Worm (Caenorhabditis elegans) whole organism, young adult: Measurements from ENCODE around the gene E04F6.10.

Source experiments
- B0336.3 ChIP-seq: fragments of 200-800 bp; sonication (Bioruptor generic); IDR thresholded peaks from 2 replicates; pipeline ENCODE4 v1.3.6; 2022; ENCODE audit warnings: missing genetic modification characterization, missing compliant biosample characterization
- F23B12.7 ChIP-seq: sonication (generic microtip); optimal IDR thresholded peaks from 2 replicates; lab custom pipeline; 2017; ENCODE audit warnings: missing genetic modification characterization, mild to moderate bottlenecking, missing compliant biosample characterization, antibody characterized with exemption, moderate library complexity; ENCODE audit not compliant: insufficient read depth
- F33H1.4 ChIP-seq: fragments of 200-800 bp; sonication (Bioruptor generic); IDR thresholded peaks from 2 replicates; pipeline ENCODE4 v1.3.6; 2022; ENCODE audit warnings: missing genetic modification reagents, missing genetic modification characterization, missing compliant biosample characterization
- F37B4.10 ChIP-seq: fragments of 200-800 bp; sonication (Bioruptor generic); IDR thresholded peaks from 2 replicates; pipeline ENCODE4 v1.3.6; 2022; ENCODE audit warnings: missing genetic modification characterization, missing compliant biosample characterization
- F49E8.2 ChIP-seq: sonication (generic microtip); optimal IDR thresholded peaks from 3 replicates; lab custom pipeline; 2017; ENCODE audit warnings: missing genetic modification characterization, mild to moderate bottlenecking, missing compliant biosample characterization, antibody characterized with exemption, moderate library complexity; ENCODE audit not compliant: insufficient read depth
- F52B5.7 ChIP-seq: sonication (generic microtip); optimal IDR thresholded peaks from 2 replicates; lab custom pipeline; 2016; ENCODE audit warnings: mild to moderate bottlenecking, missing genetic modification characterization, missing compliant biosample characterization
- F55B11.4 ChIP-seq: sonication (generic microtip); optimal IDR thresholded peaks from 2 replicates; lab custom pipeline; 2016; ENCODE audit warnings: missing compliant biosample characterization, missing genetic modification characterization, borderline replicate concordance; ENCODE audit not compliant: insufficient read depth
- F57A8.1 ChIP-seq: fragments of 200-800 bp; sonication (Bioruptor generic); optimal IDR thresholded peaks from 2 replicates; lab custom pipeline; 2018; ENCODE audit warnings: mild to moderate bottlenecking, missing genetic modification characterization, moderate library complexity, missing compliant biosample characterization
- K11D2.4 ChIP-seq: fragments of 200-800 bp; sonication (Bioruptor generic); IDR thresholded peaks from 2 replicates; pipeline ENCODE4 v1.3.6; 2022; ENCODE audit warnings: missing genetic modification reagents, missing genetic modification characterization, missing compliant biosample characterization
- K12H6.12 ChIP-seq: fragments of 200-800 bp; sonication (Bioruptor generic); optimal IDR thresholded peaks from 2 replicates; lab custom pipeline; 2018; ENCODE audit warnings: mild to moderate bottlenecking, missing genetic modification characterization, missing compliant biosample characterization
- T07F8.4 ChIP-seq: sonication (generic microtip); optimal IDR thresholded peaks from 2 replicates; lab custom pipeline; 2016; ENCODE audit warnings: mild to moderate bottlenecking, missing genetic modification characterization, moderate library complexity, missing compliant biosample characterization
- Y53G8AR.9 ChIP-seq: fragments of 200-800 bp; sonication (Bioruptor generic); conservative IDR thresholded peaks from 2 replicates; pipeline ENCODE4 v1.3.6; 2022; ENCODE audit warnings: missing genetic modification reagents, missing genetic modification characterization, missing compliant biosample characterization
- Y56A3A.18 ChIP-seq: fragments of 200-800 bp; sonication (Bioruptor generic); IDR thresholded peaks from 2 replicates; pipeline ENCODE4 v1.3.6; 2022; ENCODE audit warnings: missing genetic modification reagents, missing genetic modification characterization, missing compliant biosample characterization
- akir-1 ChIP-seq: fragments of 200-800 bp; sonication (Bioruptor generic); optimal IDR thresholded peaks from 2 replicates; lab custom pipeline; 2018; ENCODE audit warnings: mild to moderate bottlenecking, missing genetic modification characterization, moderate library complexity, missing compliant biosample characterization
- ama-1 ChIP-seq, 3 experiments: fragments of 150-350 bp in 1 of 3; sonication (generic microtip) in 2 of 3; optimal IDR thresholded peaks; 2 replicates each; lab custom pipeline; 2014 to 2018; ENCODE audit warnings: missing biosample characterization in 2 of 3, missing genetic modification characterization in 2 of 3, missing genetic modification reagents in 2 of 3
- aptf-2 ChIP-seq: fragments of 200-800 bp; sonication (Bioruptor generic); conservative IDR thresholded peaks from 2 replicates; pipeline ENCODE4 v1.3.6; 2022; ENCODE audit warnings: missing genetic modification reagents, missing genetic modification characterization, missing compliant biosample characterization
- aptf-3 ChIP-seq: fragments of 200-800 bp; sonication (Bioruptor generic); IDR thresholded peaks from 2 replicates; pipeline ENCODE4 v1.3.6; 2022; ENCODE audit warnings: missing genetic modification characterization, missing compliant biosample characterization
- attf-6 ChIP-seq: fragments of 200-800 bp; sonication (Bioruptor generic); IDR thresholded peaks from 2 replicates; pipeline ENCODE4 v1.3.6; 2022; ENCODE audit warnings: missing genetic modification reagents, missing genetic modification characterization, missing compliant biosample characterization
- bed-2 ChIP-seq: fragments of 200-800 bp; sonication (Bioruptor generic); IDR thresholded peaks from 2 replicates; pipeline ENCODE4 v1.3.6; 2022; ENCODE audit warnings: missing genetic modification reagents, missing genetic modification characterization, missing compliant biosample characterization
- ccch-3 ChIP-seq: fragments of 200-800 bp; sonication (Bioruptor generic); optimal IDR thresholded peaks from 2 replicates; lab custom pipeline; 2018; ENCODE audit warnings: mild to moderate bottlenecking, missing genetic modification characterization, missing compliant biosample characterization
- cebp-1 ChIP-seq, 2 experiments: fragments of 200-800 bp in 1 of 2; sonication (Bioruptor generic) in 1 of 2; sonication (generic microtip) in 1 of 2; IDR thresholded peaks in 1 of 2; optimal IDR thresholded peaks in 1 of 2; 2 replicates each; pipeline versions ENCODE4 v1.3.6 to Lab custom; 2017 to 2022; ENCODE audit warnings: missing compliant biosample characterization in 2 of 2, missing genetic modification characterization in 2 of 2, mild to moderate bottlenecking in 1 of 2, missing genetic modification reagents in 1 of 2, moderate library complexity in 1 of 2
- ceh-58 ChIP-seq: fragments of 200-800 bp; sonication (Bioruptor generic); IDR thresholded peaks from 2 replicates; pipeline ENCODE4 v1.3.6; 2022; ENCODE audit warnings: missing genetic modification characterization, missing compliant biosample characterization
- ceh-91 ChIP-seq: fragments of 200-800 bp; sonication (Bioruptor generic); IDR thresholded peaks from 2 replicates; pipeline ENCODE4 v1.3.6; 2022; ENCODE audit warnings: missing genetic modification reagents, missing genetic modification characterization, missing compliant biosample characterization
- chd-7 ChIP-seq: sonication (generic microtip); optimal IDR thresholded peaks from 2 replicates; lab custom pipeline; 2016; ENCODE audit warnings: mild to moderate bottlenecking, missing genetic modification characterization, moderate library complexity, missing compliant biosample characterization
- dpff-1 ChIP-seq: sonication (generic microtip); optimal IDR thresholded peaks from 2 replicates; lab custom pipeline; 2017; ENCODE audit warnings: mild to moderate bottlenecking, missing genetic modification characterization, missing compliant biosample characterization
- efl-1 ChIP-seq: fragments of 150-350 bp; optimal IDR thresholded peaks from 2 replicates; lab custom pipeline; 2014; ENCODE audit warnings: missing biosample characterization, missing genetic modification reagents, missing genetic modification characterization
- egrh-3 ChIP-seq: fragments of 200-800 bp; sonication (Bioruptor generic); IDR thresholded peaks from 2 replicates; pipeline ENCODE4 v1.3.6; 2022; ENCODE audit warnings: missing genetic modification reagents, missing genetic modification characterization, missing compliant biosample characterization
- gei-17 ChIP-seq: fragments of 200-800 bp; sonication (Bioruptor generic); optimal IDR thresholded peaks from 2 replicates; lab custom pipeline; 2018; ENCODE audit warnings: mild to moderate bottlenecking, missing genetic modification characterization, missing compliant biosample characterization
- hlh-12 ChIP-seq: sonication (generic microtip); optimal IDR thresholded peaks from 2 replicates; lab custom pipeline; 2016; ENCODE audit warnings: missing genetic modification characterization, missing compliant biosample characterization
- lin-40 ChIP-seq: sonication (generic microtip); optimal IDR thresholded peaks from 2 replicates; lab custom pipeline; 2016; ENCODE audit warnings: missing genetic modification characterization, mild to moderate bottlenecking, missing compliant biosample characterization, missing genotype, missing genetic modification reagents
- mel-28 ChIP-seq: sonication (generic microtip); optimal IDR thresholded peaks from 2 replicates; lab custom pipeline; 2016; ENCODE audit warnings: borderline replicate concordance, mild to moderate bottlenecking, missing genetic modification characterization, missing compliant biosample characterization
- nfya-1 ChIP-seq: sonication (generic microtip); optimal IDR thresholded peaks from 2 replicates; lab custom pipeline; 2017; ENCODE audit warnings: antibody characterized with exemption, missing compliant biosample characterization, missing genetic modification characterization, borderline replicate concordance; ENCODE audit not compliant: insufficient read depth
- nfya-2 ChIP-seq: fragments of 200-800 bp; sonication (Bioruptor generic); IDR thresholded peaks from 2 replicates; pipeline ENCODE4 v1.3.6; 2022; ENCODE audit warnings: missing genetic modification reagents, missing genetic modification characterization, missing compliant biosample characterization
- nhr-120 ChIP-seq: fragments of 200-800 bp; sonication (Bioruptor generic); IDR thresholded peaks from 2 replicates; pipeline ENCODE4 v1.3.6; 2022; ENCODE audit warnings: missing genetic modification characterization, missing compliant biosample characterization
- nhr-90 ChIP-seq: sonication (generic microtip); optimal IDR thresholded peaks from 2 replicates; lab custom pipeline; 2016; ENCODE audit warnings: missing genotype, mild to moderate bottlenecking, missing genetic modification characterization, missing compliant biosample characterization
- pbrm-1 ChIP-seq: fragments of 200-800 bp; sonication (Bioruptor generic); IDR thresholded peaks from 2 replicates; pipeline ENCODE4 v1.3.6; 2022; ENCODE audit warnings: missing genetic modification reagents, missing genetic modification characterization, missing compliant biosample characterization
- pha-4 ChIP-seq: fragments of 150-350 bp; sonication (generic microtip); optimal IDR thresholded peaks from 2 replicates; lab custom pipeline; 2014; ENCODE audit warnings: missing biosample characterization, missing genetic modification reagents, missing genetic modification characterization
- sdz-38 ChIP-seq: sonication (generic microtip); optimal IDR thresholded peaks from 2 replicates; lab custom pipeline; 2016; ENCODE audit warnings: missing genotype, missing genetic modification characterization, missing compliant biosample characterization
- sea-2 ChIP-seq: fragments of 200-800 bp; sonication (Bioruptor generic); IDR thresholded peaks from 2 replicates; pipeline ENCODE4 v1.3.6; 2022; ENCODE audit warnings: missing genetic modification characterization, missing compliant biosample characterization
- snpc-3.4 ChIP-seq: sonication (generic microtip); optimal IDR thresholded peaks from 2 replicates; lab custom pipeline; 2017; ENCODE audit warnings: missing genetic modification characterization, mild to moderate bottlenecking, missing compliant biosample characterization, antibody characterized with exemption, moderate library complexity, missing genotype, missing genetic modification reagents
- sptf-2 ChIP-seq: fragments of 200-800 bp; sonication (Bioruptor generic); optimal IDR thresholded peaks from 2 replicates; lab custom pipeline; 2018; ENCODE audit warnings: mild to moderate bottlenecking, missing genetic modification characterization, missing compliant biosample characterization
- tbx-9 ChIP-seq: sonication (generic microtip); optimal IDR thresholded peaks from 2 replicates; lab custom pipeline; 2016; ENCODE audit warnings: borderline replicate concordance, missing genetic modification characterization, inconsistent platforms, missing compliant biosample characterization
- tlf-1 ChIP-seq: fragments of 200-800 bp; sonication (Bioruptor generic); optimal IDR thresholded peaks from 2 replicates; lab custom pipeline; 2018; ENCODE audit warnings: mild to moderate bottlenecking, missing genetic modification characterization, missing compliant biosample characterization
- unc-130 ChIP-seq: sonication (generic microtip); optimal IDR thresholded peaks from 2 replicates; lab custom pipeline; 2016; ENCODE audit warnings: missing genetic modification reagents, missing genetic modification characterization, missing compliant biosample characterization
- unc-62 ChIP-seq: fragments of 150-350 bp; optimal IDR thresholded peaks from 2 replicates; lab custom pipeline; 2014; ENCODE audit warnings: missing biosample characterization, missing genetic modification reagents, missing genetic modification characterization

E04F6.10 gene

ce11 chrII:7183493-7184272 lies 33.3 kb downstream of the E04F6.10 start, which contains the start of gene pdl-1 (continued):
- TF ChIP-seq aptf-3 (GFP tag; lab: Robert Waterston, UW) (0 out of 2 replicates have a peak, but pooled peaks have one; percentile 71), ceh-91 (GFP tag; lab: Robert Waterston, UW) (no peak), ccch-3 (GFP tag; lab: Kevin White, UChicago) (no peak), gei-17 (GFP tag; lab: Kevin White, UChicago) (peak; percentile 39), sea-2 (GFP tag; lab: Robert Waterston, UW) (0 out of 2 replicates have a peak, but pooled peaks have one; percentile 80), K11D2.4 (peak; percentile 71; the same call in 1 of the 2 replicates), pha-4 (tag; lab: Kevin White, UChicago) (no peak), lin-40 (tag; lab: Kevin White, UChicago) (peak; percentile 72), sdz-38 (tag; lab: Kevin White, UChicago) (no peak), tlf-1 (GFP tag; lab: Kevin White, UChicago) (peak; percentile 39), F55B11.4 (tag; lab: Kevin White, UChicago) (no peak), bed-2 (no peak), ceh-58 (GFP tag; lab: Robert Waterston, UW) (no peak), unc-130 (GFP tag; lab: Kevin White, UChicago) (peak; percentile 64), pbrm-1 (GFP tag; lab: Robert Waterston, UW) (peak; percentile 88), efl-1 (no peak), mel-28 (peak; percentile 57), attf-6 (GFP tag; lab: Robert Waterston, UW) (no peak; the same call in none of the 2 replicates), B0336.3 (GFP tag; lab: Robert Waterston, UW) (no peak; the same call in 1 of the 2 replicates), F57A8.1 (GFP tag; lab: Kevin White, UChicago) (peak; percentile 46), sptf-2 (GFP tag; lab: Kevin White, UChicago) (peak; percentile 31), Y56A3A.18 (GFP tag; lab: Robert Waterston, UW) (peak; percentile 91), nfya-1 (tag; lab: Kevin White, UChicago) (no peak), cebp-1 (GFP tag; IDR thresholded peaks at IDR 0.05; lab: Robert Waterston, UW) (no peak), cebp-1 (tag; optimal IDR thresholded peaks at IDR 0.05; lab: Kevin White, UChicago) (peak; percentile 80), Y53G8AR.9 (GFP tag; lab: Robert Waterston, UW) (peak; percentile 58; the same call in 1 of the 2 replicates), chd-7 (tag; lab: Kevin White, UChicago) (peak; percentile 86), snpc-3.4 (peak; percentile 87), dpff-1 (tag; lab: Kevin White, UChicago) (peak; percentile 13), nhr-90 (peak; percentile 91), aptf-2 (peak; percentile 65), F33H1.4 (GFP tag; lab: Robert Waterston, UW) (peak; percentile 47; the same call in 1 of the 2 replicates), akir-1 (GFP tag; lab: Kevin White, UChicago) (peak; percentile 73), tbx-9 (tag; lab: Kevin White, UChicago) (peak; percentile 40), K12H6.12 (tag; lab: Kevin White, UChicago) (peak; percentile 77), hlh-12 (peak; percentile 84), F37B4.10 (GFP tag; lab: Robert Waterston, UW) (0 out of 2 replicates have a peak, but pooled peaks have one; percentile 23), F52B5.7 (tag; lab: Kevin White, UChicago) (peak; percentile 94), ama-1 (optimal IDR thresholded peaks at IDR 0.05; lab: Kevin White, UChicago) (no peak), ama-1 (GFP tag; optimal IDR thresholded peaks at IDR 0.05; lab: Kevin White, UChicago) (peak; percentile 87 to 93), F49E8.2 (no peak), unc-62 (GFP tag; lab: Kevin White, UChicago) (no peak), egrh-3 (GFP tag; lab: Robert Waterston, UW) (peak; percentile 57), nfya-2 (GFP tag; lab: Robert Waterston, UW) (no peak), nhr-120 (0 out of 2 replicates have a peak, but pooled peaks have one; percentile 37), T07F8.4 (peak; percentile 86), F23B12.7 (tag; lab: Kevin White, UChicago) (peak; percentile 54)
